Fruit fly (Drosophila melanogaster) whole organism, embryonic: ENCODE results near the gene janA.
A peak's percentile ranks its signal among the peaks of the same experiment; 100 is the strongest.

ENCODE experiments used
- CG12299 ChIP-seq: fragments of 200-800 bp; sonication (Bioruptor generic); optimal IDR thresholded peaks from 2 replicates; lab custom pipeline; 2018; ENCODE audit warnings: missing biosample characterization, mild to moderate bottlenecking, missing genetic modification characterization
- CG12769 ChIP-seq: fragments of 200-800 bp; sonication (Bioruptor generic); optimal IDR thresholded peaks from 2 replicates; lab custom pipeline; 2019; ENCODE audit warnings: missing biosample characterization, mild to moderate bottlenecking, missing genetic modification characterization, moderate library complexity
- CG14441 ChIP-seq: fragments of 200-800 bp; sonication (Bioruptor generic); IDR thresholded peaks from 2 replicates; pipeline ENCODE4 v1.3.6; 2022; ENCODE audit warnings: missing biosample characterization, missing genetic modification characterization
- CG15601 ChIP-seq: fragments of 200-800 bp; sonication (Bioruptor generic); optimal IDR thresholded peaks from 3 replicates; lab custom pipeline; 2019; ENCODE audit warnings: missing biosample characterization, mild to moderate bottlenecking, missing genetic modification characterization, moderate library complexity
- CG16815 ChIP-seq: fragments of 200-800 bp; sonication (Bioruptor generic); optimal IDR thresholded peaks from 3 replicates; lab custom pipeline; 2017; ENCODE audit warnings: missing biosample characterization, mild to moderate bottlenecking, missing genetic modification characterization
- CG2202 ChIP-seq: fragments of 200-800 bp; sonication (Bioruptor generic); optimal IDR thresholded peaks from 2 replicates; lab custom pipeline; 2018; ENCODE audit warnings: missing biosample characterization, mild to moderate bottlenecking, missing genetic modification characterization
- CG2678 ChIP-seq: fragments of 200-800 bp; sonication (Bioruptor generic); optimal IDR thresholded peaks from 3 replicates; lab custom pipeline; 2019; ENCODE audit warnings: missing biosample characterization, mild to moderate bottlenecking, missing genetic modification characterization, moderate library complexity
- CG3838 ChIP-seq: fragments of 200-800 bp; sonication (Bioruptor generic); optimal IDR thresholded peaks from 3 replicates; lab custom pipeline; 2016; ENCODE audit warnings: missing biosample characterization, missing genetic modification characterization
- CG3847 ChIP-seq: fragments of 200-800 bp; sonication (Bioruptor generic); IDR thresholded peaks from 2 replicates; pipeline ENCODE4 v1.3.6; 2022; ENCODE audit warnings: missing biosample characterization, missing genetic modification characterization
- CG4360 ChIP-seq: fragments of 200-800 bp; sonication (Bioruptor generic); IDR thresholded peaks from 2 replicates; pipeline ENCODE4 v1.3.6; 2022; ENCODE audit warnings: missing biosample characterization, missing genetic modification characterization
- CG5953 ChIP-seq: fragments of 200-800 bp; sonication (Bioruptor generic); IDR thresholded peaks from 2 replicates; pipeline ENCODE4 v1.3.6; 2022; ENCODE audit warnings: missing biosample characterization, missing genetic modification characterization
- CG6175 ChIP-seq: fragments of 200-800 bp; sonication (Bioruptor generic); IDR thresholded peaks from 3 replicates; pipeline ENCODE4 v1.3.6; 2022; ENCODE audit warnings: missing biosample characterization, missing genetic modification characterization
- CG6254 ChIP-seq: fragments of 200-800 bp; sonication (Bioruptor generic); optimal IDR thresholded peaks from 3 replicates; lab custom pipeline; 2017; ENCODE audit warnings: mild to moderate bottlenecking, missing biosample characterization, missing genetic modification reagents, missing genetic modification characterization
- CG6683 ChIP-seq: fragments of 200-800 bp; sonication (Bioruptor generic); optimal IDR thresholded peaks from 2 replicates; lab custom pipeline; 2017; ENCODE audit warnings: missing biosample characterization, mild to moderate bottlenecking, missing genetic modification characterization, missing genetic modification reagents
- CG6813 ChIP-seq: fragments of 200-800 bp; sonication (Bioruptor generic); optimal IDR thresholded peaks from 2 replicates; lab custom pipeline; 2017; ENCODE audit warnings: missing biosample characterization, missing genetic modification characterization, mild to moderate bottlenecking, moderate library complexity, missing genetic modification reagents
- CG7556 ChIP-seq: fragments of 200-800 bp; sonication (Bioruptor generic); optimal IDR thresholded peaks from 2 replicates; lab custom pipeline; 2017; ENCODE audit warnings: missing biosample characterization, mild to moderate bottlenecking, missing genetic modification characterization
- CG8290 ChIP-seq, 3 experiments: fragments of 200-800 bp; sonication (Bioruptor generic); optimal IDR thresholded peaks; 2 replicates each; lab custom pipeline; 2016 to 2019; ENCODE audit warnings: missing biosample characterization in 3 of 3, missing genetic modification characterization in 3 of 3, mild to moderate bottlenecking in 2 of 3, moderate library complexity in 1 of 3
- Dbx ChIP-seq: fragments of 200-800 bp; sonication (Bioruptor generic); IDR thresholded peaks from 3 replicates; pipeline ENCODE4 v1.3.6; 2022; ENCODE audit warnings: missing biosample characterization, missing genetic modification characterization
- Doc2 ChIP-seq: fragments of 200-800 bp; sonication (Bioruptor generic); IDR thresholded peaks from 2 replicates; pipeline ENCODE4 v1.3.6; 2022; ENCODE audit warnings: missing biosample characterization, missing genetic modification characterization
- Doc3 ChIP-seq: fragments of 200-800 bp; sonication (Bioruptor generic); IDR thresholded peaks from 3 replicates; pipeline ENCODE4 v1.3.6; 2022; ENCODE audit warnings: missing biosample characterization, missing genetic modification characterization; ENCODE audit not compliant: partially characterized antibody
- Drgx ChIP-seq: fragments of 200-800 bp; sonication (Bioruptor generic); IDR thresholded peaks from 2 replicates; pipeline ENCODE4 v1.3.6; 2022; ENCODE audit warnings: missing biosample characterization, missing genetic modification characterization
- H2.0 ChIP-seq: fragments of 200-800 bp; sonication (Bioruptor generic); IDR thresholded peaks from 2 replicates; pipeline ENCODE4 v1.3.6; 2022; ENCODE audit warnings: missing biosample characterization, missing genetic modification characterization
- HHEX ChIP-seq: fragments of 200-800 bp; sonication (Bioruptor generic); optimal IDR thresholded peaks from 3 replicates; lab custom pipeline; 2017; ENCODE audit warnings: missing biosample characterization, mild to moderate bottlenecking, missing genetic modification characterization, missing genetic modification reagents
- MBD-R2 ChIP-seq: fragments of 200-800 bp; sonication (Bioruptor generic); IDR thresholded peaks from 2 replicates; pipeline ENCODE4 v1.3.6; 2022; ENCODE audit warnings: missing biosample characterization, missing genetic modification characterization
- MESR4 ChIP-seq: fragments of 200-800 bp; sonication (Bioruptor generic); optimal IDR thresholded peaks from 2 replicates; lab custom pipeline; 2018; ENCODE audit warnings: missing biosample characterization, mild to moderate bottlenecking, missing genetic modification characterization, moderate library complexity
- NC2α ChIP-seq: fragments of 200-800 bp; sonication (Bioruptor generic); optimal IDR thresholded peaks from 2 replicates; lab custom pipeline; 2016; ENCODE audit warnings: missing biosample characterization, missing genetic modification characterization
- NC2β ChIP-seq: fragments of 200-800 bp; sonication (Bioruptor generic); optimal IDR thresholded peaks from 2 replicates; lab custom pipeline; 2016; ENCODE audit warnings: missing biosample characterization, missing genetic modification characterization
- Optix ChIP-seq: fragments of 200-800 bp; sonication (Bioruptor generic); IDR thresholded peaks from 3 replicates; pipeline ENCODE4 v1.3.6; 2022; ENCODE audit warnings: missing biosample characterization, missing genetic modification characterization
- Ptx1 ChIP-seq: fragments of 200-800 bp; sonication (Bioruptor generic); IDR thresholded peaks from 2 replicates; pipeline ENCODE4 v1.3.6; 2022; ENCODE audit warnings: missing biosample characterization, missing genetic modification characterization
- Ravus ChIP-seq: fragments of 200-800 bp; sonication (Bioruptor generic); IDR thresholded peaks from 2 replicates; pipeline ENCODE4 v1.3.6; 2022; ENCODE audit warnings: missing biosample characterization, missing genetic modification characterization
- Side ChIP-seq: fragments of 200-800 bp; sonication (Bioruptor generic); optimal IDR thresholded peaks from 2 replicates; lab custom pipeline; 2016; ENCODE audit warnings: missing biosample characterization, missing genetic modification characterization
- Sox100B ChIP-seq: fragments of 200-800 bp; sonication (Bioruptor generic); optimal IDR thresholded peaks from 3 replicates; lab custom pipeline; 2018; ENCODE audit warnings: missing biosample characterization, mild to moderate bottlenecking, missing genetic modification characterization
- ase ChIP-seq: fragments of 200-800 bp; sonication (Bioruptor generic); IDR thresholded peaks from 3 replicates; pipeline ENCODE4 v1.3.6; 2022; ENCODE audit warnings: missing biosample characterization, missing genetic modification characterization
- bab2 ChIP-seq: fragments of 200-800 bp; sonication (Bioruptor generic); optimal IDR thresholded peaks from 2 replicates; lab custom pipeline; 2016; ENCODE audit warnings: missing biosample characterization, missing genetic modification characterization
- btn ChIP-seq: fragments of 200-800 bp; sonication (Bioruptor generic); optimal IDR thresholded peaks from 2 replicates; lab custom pipeline; 2016; ENCODE audit warnings: missing biosample characterization, missing genetic modification characterization
- cato ChIP-seq: fragments of 200-800 bp; sonication (Bioruptor generic); optimal IDR thresholded peaks from 2 replicates; lab custom pipeline; 2016; ENCODE audit warnings: missing biosample characterization, missing genetic modification characterization, borderline replicate concordance
- chm ChIP-seq: fragments of 200-800 bp; sonication (Bioruptor generic); IDR thresholded peaks from 2 replicates; pipeline ENCODE4 v1.3.6; 2022; ENCODE audit warnings: missing biosample characterization, missing genetic modification characterization
- ci ChIP-seq: fragments of 200-800 bp; sonication (Bioruptor generic); IDR thresholded peaks from 3 replicates; pipeline ENCODE4 v1.3.6; 2022; ENCODE audit warnings: missing biosample characterization, missing genetic modification characterization
- corto ChIP-seq: fragments of 200-800 bp; sonication (Bioruptor generic); optimal IDR thresholded peaks from 2 replicates; lab custom pipeline; 2016; ENCODE audit warnings: missing biosample characterization, mild to moderate bottlenecking, missing genetic modification characterization, moderate library complexity
- dati ChIP-seq: fragments of 200-800 bp; sonication (Bioruptor generic); IDR thresholded peaks from 2 replicates; pipeline ENCODE4 v1.3.6; 2022; ENCODE audit warnings: missing biosample characterization, missing genetic modification characterization
- dm ChIP-seq: fragments of 200-800 bp; sonication (Bioruptor generic); optimal IDR thresholded peaks from 3 replicates; lab custom pipeline; 2016; ENCODE audit warnings: missing biosample characterization, missing genetic modification characterization
- ftz-f1 ChIP-seq: fragments of 200-800 bp; sonication (Bioruptor generic); optimal IDR thresholded peaks from 2 replicates; lab custom pipeline; 2016; ENCODE audit warnings: missing biosample characterization, missing genetic modification characterization
- insv ChIP-seq, 2 experiments: fragments of 200-800 bp; sonication (Bioruptor generic); optimal IDR thresholded peaks; 3 replicates each; lab custom pipeline; 2016 to 2018; ENCODE audit warnings: missing biosample characterization in 2 of 2, missing genetic modification characterization in 2 of 2
- jing ChIP-seq: fragments of 200-800 bp; sonication (Bioruptor generic); optimal IDR thresholded peaks from 2 replicates; lab custom pipeline; 2018; ENCODE audit warnings: missing biosample characterization, mild to moderate bottlenecking, missing genetic modification characterization
- lola ChIP-seq, 3 experiments: fragments of >200 bp in 2 of 3; fragments of 200-800 bp in 1 of 3; sonication (Bioruptor generic) in 1 of 3; optimal IDR thresholded peaks; 2 replicates each; lab custom pipeline; 2017 to 2019; ENCODE audit warnings: missing biosample characterization in 3 of 3, missing genetic modification characterization in 3 of 3, mild to moderate bottlenecking in 1 of 3, moderate library complexity in 1 of 3
- nau ChIP-seq: fragments of 200-800 bp; sonication (Bioruptor generic); optimal IDR thresholded peaks from 3 replicates; lab custom pipeline; 2017; ENCODE audit warnings: missing biosample characterization, mild to moderate bottlenecking, missing genetic modification characterization, missing genetic modification reagents
- p53 ChIP-seq: fragments of 200-800 bp; sonication (Bioruptor generic); optimal IDR thresholded peaks from 2 replicates; lab custom pipeline; 2016; ENCODE audit warnings: missing biosample characterization, missing genetic modification characterization
- shn ChIP-seq: fragments of 200-800 bp; sonication (Bioruptor generic); optimal IDR thresholded peaks from 3 replicates; lab custom pipeline; 2016; ENCODE audit warnings: missing biosample characterization, missing genetic modification characterization
- trem ChIP-seq: fragments of 200-800 bp; optimal IDR thresholded peaks from 3 replicates; lab custom pipeline; 2019; ENCODE audit warnings: missing biosample characterization, mild to moderate bottlenecking, missing genetic modification characterization, moderate library complexity
- unc-4 ChIP-seq: fragments of 200-800 bp; sonication (Bioruptor generic); IDR thresholded peaks from 2 replicates; pipeline ENCODE4 v1.3.6; 2022; ENCODE audit warnings: missing biosample characterization, missing genetic modification characterization; ENCODE audit not compliant: partially characterized antibody

The janA gene

DNA sequence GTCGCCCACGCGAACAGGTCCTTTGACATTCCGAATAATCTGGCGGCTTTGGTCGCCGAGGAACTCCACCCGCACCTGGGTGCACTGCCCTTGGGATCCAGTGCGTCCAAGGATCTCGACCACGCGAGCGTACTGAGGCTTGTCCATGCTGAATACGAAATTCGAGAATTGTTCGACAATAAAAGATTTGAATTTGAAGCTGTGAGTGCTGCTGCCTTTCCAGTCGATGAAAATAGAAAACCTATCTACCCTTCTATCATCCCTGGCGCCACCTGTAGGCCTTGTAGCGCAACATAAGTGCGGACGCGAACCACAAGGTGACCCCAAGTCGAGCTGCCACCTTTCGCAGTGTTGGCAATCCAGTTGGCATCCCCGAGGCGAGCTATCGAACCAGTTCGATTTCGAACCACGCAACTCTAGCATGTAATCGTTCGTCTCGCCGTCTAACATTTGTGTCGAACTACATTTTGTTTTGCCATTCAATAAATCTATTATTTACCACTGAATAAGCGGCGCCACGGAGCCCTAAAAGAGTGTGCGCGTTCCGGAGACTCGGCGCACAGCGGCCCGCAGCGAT lies 16.8 kb downstream of the janA start, which contains the start of the genes RpS28a and Axn (continued):
- TF ChIP-seq CG6683 (no peak), p53 (GFP tag; lab: Kevin White, UChicago) (peak; percentile 39), btn (GFP tag; lab: Kevin White, UChicago) (no peak), CG6813 (GFP tag; lab: Kevin White, UChicago) (no peak), CG5953 (GFP tag; lab: Robert Waterston, UW) (no peak), dm (peak; percentile 32), CG6175 (GFP tag; lab: Robert Waterston, UW) (no peak), CG6254 (GFP tag; lab: Kevin White, UChicago) (peak; percentile 86), corto (GFP tag; lab: Kevin White, UChicago) (no peak), jing (GFP tag; lab: Kevin White, UChicago) (no peak), trem (peak; percentile 99), chm (no peak), insv (GFP tag; optimal IDR thresholded peaks at IDR 0.05; lab: Kevin White, UChicago) (peak in 1 of 2 experiments; percentile 33), Drgx (no peak), dati (GFP tag; lab: Robert Waterston, UW) (no peak), CG16815 (GFP tag; lab: Kevin White, UChicago) (no peak), CG4360 (no peak), Doc2 (GFP tag; lab: Robert Waterston, UW) (no peak), CG15601 (tag; lab: Kevin White, UChicago) (peak; percentile 81), Doc3 (GFP tag; lab: Robert Waterston, UW) (no peak), Ravus (no peak), Ptx1 (GFP tag; lab: Robert Waterston, UW) (no peak), cato (GFP tag; lab: Kevin White, UChicago) (no peak), lola (GFP tag; optimal IDR thresholded peaks at IDR 0.05; lab: Kevin White, UChicago) (no peak), CG2678 (no peak), ase (GFP tag; lab: Robert Waterston, UW) (no peak), Side (GFP tag; lab: Kevin White, UChicago) (no peak), CG12299 (tag; lab: Kevin White, UChicago) (peak; percentile 7), bab2 (peak; percentile 18), CG3847 (GFP tag; lab: Robert Waterston, UW) (peak; percentile 76), CG12769 (tag; lab: Kevin White, UChicago) (no peak), Dbx (GFP tag; lab: Robert Waterston, UW) (no peak), NC2α (GFP tag; lab: Kevin White, UChicago) (no peak), Optix (no peak; the same call in 2 of the 3 replicates), HHEX (GFP tag; lab: Kevin White, UChicago) (no peak), shn (no peak), unc-4 (GFP tag; lab: Robert Waterston, UW) (peak; percentile 51; the same call in 1 of the 2 replicates), CG2202 (no peak), MESR4 (peak; percentile 94), CG8290 (GFP tag; optimal IDR thresholded peaks at IDR 0.05; lab: Kevin White, UChicago) (peak; percentile 18), CG8290 (tag; optimal IDR thresholded peaks at IDR 0.05; lab: Kevin White, UChicago) (no peak), Sox100B (GFP tag; lab: Kevin White, UChicago) (no peak), H2.0 (GFP tag; lab: Robert Waterston, UW) (no peak; the same call in 1 of the 2 replicates), CG14441 (GFP tag; lab: Robert Waterston, UW) (no peak), NC2β (GFP tag; lab: Kevin White, UChicago) (no peak), nau (GFP tag; lab: Kevin White, UChicago) (no peak), CG3838 (GFP tag; lab: Kevin White, UChicago) (no peak), CG7556 (no peak), ci (GFP tag; lab: Robert Waterston, UW) (peak; percentile 32; the same call in 1 of the 3 replicates), MBD-R2 (peak; percentile 85), ftz-f1 (GFP tag; lab: Kevin White, UChicago) (peak; percentile 98)
